Worm (Caenorhabditis elegans) whole organism, L3 larva: ENCODE measurements around the gene C07A9.13.

Experiments
- aly-2 ChIP-seq: fragments of 150-350 bp; optimal IDR thresholded peaks from 2 replicates; lab custom pipeline; 2014; ENCODE audit warnings: missing biosample characterization, missing genetic modification characterization
- ceh-82 ChIP-seq: fragments of 150-350 bp; optimal IDR thresholded peaks from 2 replicates; lab custom pipeline; 2014; ENCODE audit warnings: missing biosample characterization, missing genetic modification characterization
- fkh-10 ChIP-seq: sonication (generic microtip); optimal IDR thresholded peaks from 2 replicates; lab custom pipeline; 2017; ENCODE audit warnings: missing biosample characterization, missing genetic modification reagents, missing genetic modification characterization
- nhr-12 ChIP-seq: fragments of 150-350 bp; optimal IDR thresholded peaks from 2 replicates; lab custom pipeline; 2014; ENCODE audit warnings: missing biosample characterization, missing genetic modification characterization

DNA sequence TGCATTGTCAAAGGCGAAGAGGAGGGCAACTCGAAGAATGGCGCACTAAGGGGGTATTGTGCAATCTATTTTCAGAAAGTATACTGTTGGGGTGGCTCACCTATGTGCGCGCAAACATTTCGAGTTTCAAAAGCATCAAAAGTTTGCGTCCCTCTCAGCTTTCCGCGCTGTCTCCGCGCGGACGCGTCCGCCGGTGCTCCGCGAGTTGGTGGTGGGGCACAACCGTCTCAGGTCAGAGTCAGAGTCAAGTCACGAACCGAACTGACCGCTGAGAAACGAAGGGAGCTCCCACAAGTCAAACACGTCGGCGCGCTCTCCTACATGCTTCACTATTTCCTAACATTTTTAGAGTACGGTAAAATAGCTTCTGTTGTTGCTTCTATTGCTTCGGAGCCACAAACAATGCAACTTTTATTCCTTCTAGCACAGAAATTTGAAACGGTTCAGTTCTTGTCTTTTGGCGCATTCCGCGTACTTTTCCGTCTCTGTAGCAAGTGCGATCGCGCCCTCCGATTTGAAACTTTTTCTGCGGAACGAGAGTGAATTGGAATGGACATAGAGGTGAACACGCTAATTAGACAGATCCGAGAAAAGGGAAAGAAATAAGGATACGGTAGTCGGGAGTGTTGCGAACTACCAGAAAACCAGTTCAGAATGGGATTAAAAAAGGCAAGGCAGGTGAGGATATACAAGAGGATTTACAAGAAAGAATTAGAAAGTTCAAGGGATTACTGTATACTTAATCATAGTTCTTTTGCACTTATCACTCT lies 41.6 kb downstream of the C07A9.13 start:
- no peak for TF ChIP-seq fkh-10 (GFP tag; lab: Kevin White, UChicago)
- TF ChIP-seq ceh-82 (tag; lab: Kevin White, UChicago) = no peak
- TF ChIP-seq nhr-12 = no peak
- TF ChIP-seq aly-2 (tag; lab: Kevin White, UChicago) = no peak
